Worm (Caenorhabditis elegans) whole organism, mixed stage, embryonic: ENCODE data around the gene C27A7.9.

ENCODE experiments used
- M03D4.4 ChIP-seq: sonication (generic microtip); optimal IDR thresholded peaks from 2 replicates; lab custom pipeline; 2017; ENCODE audit warnings: mild to moderate bottlenecking, missing genetic modification characterization, missing compliant biosample characterization
- bed-3 ChIP-seq: fragments of 200-800 bp; sonication (Bioruptor generic); optimal IDR thresholded peaks from 3 replicates; lab custom pipeline; 2018; ENCODE audit warnings: mild to moderate bottlenecking, missing genetic modification characterization, moderate library complexity, missing compliant biosample characterization
- blmp-1 ChIP-seq: fragments of 150-350 bp; optimal IDR thresholded peaks from 2 replicates; lab custom pipeline; 2014; ENCODE audit warnings: missing biosample characterization, missing genetic modification characterization
- ceh-39 ChIP-seq: fragments of 150-350 bp; optimal IDR thresholded peaks from 2 replicates; lab custom pipeline; 2014; ENCODE audit warnings: missing biosample characterization, missing genetic modification characterization
- ceh-43 ChIP-seq: fragments of 200-800 bp; sonication (Bioruptor generic); optimal IDR thresholded peaks from 2 replicates; lab custom pipeline; 2018; ENCODE audit warnings: mild to moderate bottlenecking, missing genetic modification characterization, moderate library complexity, missing compliant biosample characterization
- ceh-83 ChIP-seq: fragments of 200-800 bp; sonication (Bioruptor generic); optimal IDR thresholded peaks from 2 replicates; lab custom pipeline; 2018; ENCODE audit warnings: mild to moderate bottlenecking, missing genetic modification characterization, missing compliant biosample characterization
- ces-1 ChIP-seq: fragments of 150-350 bp; optimal IDR thresholded peaks from 2 replicates; lab custom pipeline; 2014; ENCODE audit warnings: missing biosample characterization, missing genetic modification reagents, missing genetic modification characterization
- cnd-1 ChIP-seq: fragments of 200-800 bp; sonication (Bioruptor generic); optimal IDR thresholded peaks from 2 replicates; lab custom pipeline; 2018; ENCODE audit warnings: mild to moderate bottlenecking, missing genetic modification characterization, missing compliant biosample characterization
- drap-1 ChIP-seq: fragments of 200-800 bp; sonication (Bioruptor generic); optimal IDR thresholded peaks from 3 replicates; lab custom pipeline; 2018; ENCODE audit warnings: mild to moderate bottlenecking, missing genetic modification characterization, missing compliant biosample characterization
- elt-1 ChIP-seq: sonication (generic microtip); optimal IDR thresholded peaks from 2 replicates; lab custom pipeline; 2017; ENCODE audit warnings: missing genetic modification characterization, mild to moderate bottlenecking, missing compliant biosample characterization, antibody characterized with exemption, moderate library complexity, borderline replicate concordance; ENCODE audit not compliant: insufficient read depth
- elt-3 ChIP-seq: fragments of 150-350 bp; optimal IDR thresholded peaks from 2 replicates; lab custom pipeline; 2014; ENCODE audit warnings: missing biosample characterization, missing genetic modification characterization
- flh-1 ChIP-seq: fragments of 200-800 bp; sonication (Bioruptor generic); optimal IDR thresholded peaks from 2 replicates; lab custom pipeline; 2018; ENCODE audit warnings: mild to moderate bottlenecking, missing genetic modification characterization, moderate library complexity, missing compliant biosample characterization
- ham-2 ChIP-seq: fragments of 200-800 bp; sonication (Bioruptor generic); optimal IDR thresholded peaks from 2 replicates; lab custom pipeline; 2018; ENCODE audit warnings: mild to moderate bottlenecking, missing genetic modification characterization, missing compliant biosample characterization
- hlh-1 ChIP-seq: fragments of 150-350 bp; optimal IDR thresholded peaks from 2 replicates; lab custom pipeline; 2014; ENCODE audit warnings: missing biosample characterization, missing genetic modification reagents, missing genetic modification characterization
- lin-13 ChIP-seq: fragments of 150-350 bp; optimal IDR thresholded peaks from 2 replicates; lab custom pipeline; 2014; ENCODE audit warnings: missing biosample characterization, missing genetic modification characterization
- lin-32 ChIP-seq: fragments of 200-800 bp; sonication (Bioruptor generic); optimal IDR thresholded peaks from 2 replicates; lab custom pipeline; 2018; ENCODE audit warnings: mild to moderate bottlenecking, missing genetic modification characterization, missing compliant biosample characterization
- lsy-2 ChIP-seq: fragments of 150-350 bp; optimal IDR thresholded peaks from 2 replicates; lab custom pipeline; 2014; ENCODE audit warnings: missing biosample characterization, missing genetic modification characterization
- mab-5 ChIP-seq: fragments of 150-350 bp; optimal IDR thresholded peaks from 2 replicates; lab custom pipeline; 2014; ENCODE audit warnings: missing biosample characterization, missing genetic modification characterization
- mep-1 ChIP-seq: fragments of 150-350 bp; optimal IDR thresholded peaks from 2 replicates; lab custom pipeline; 2017; ENCODE audit warnings: missing biosample characterization, missing genetic modification reagents, missing genetic modification characterization, inconsistent platforms
- mls-2 ChIP-seq: sonication (generic microtip); optimal IDR thresholded peaks from 2 replicates; lab custom pipeline; 2016; ENCODE audit warnings: mild to moderate bottlenecking, missing genetic modification characterization, moderate library complexity, missing compliant biosample characterization
- nhr-12 ChIP-seq: fragments of 150-350 bp; optimal IDR thresholded peaks from 2 replicates; lab custom pipeline; 2014; ENCODE audit warnings: missing biosample characterization, missing genetic modification characterization
- nhr-2 ChIP-seq: fragments of 150-350 bp; optimal IDR thresholded peaks from 2 replicates; lab custom pipeline; 2014; ENCODE audit warnings: missing biosample characterization, missing genetic modification characterization
- nhr-237 ChIP-seq: fragments of 150-350 bp; optimal IDR thresholded peaks from 2 replicates; lab custom pipeline; 2014; ENCODE audit warnings: missing biosample characterization, missing genetic modification characterization
- nhr-28 ChIP-seq: fragments of 150-350 bp; optimal IDR thresholded peaks from 2 replicates; lab custom pipeline; 2014; ENCODE audit warnings: missing biosample characterization, missing genetic modification characterization
- nhr-76 ChIP-seq: sonication (generic microtip); optimal IDR thresholded peaks from 2 replicates; lab custom pipeline; 2017; ENCODE audit warnings: missing biosample characterization, missing genetic modification characterization
- pha-4 ChIP-seq: fragments of 150-350 bp; optimal IDR thresholded peaks from 2 replicates; lab custom pipeline; 2018; ENCODE audit warnings: missing biosample characterization, missing genetic modification reagents, missing genetic modification characterization
- sem-2 ChIP-seq: fragments of 200-800 bp; sonication (Bioruptor generic); optimal IDR thresholded peaks from 2 replicates; lab custom pipeline; 2018; ENCODE audit warnings: mild to moderate bottlenecking, missing genetic modification characterization, missing compliant biosample characterization
- snpc-4 ChIP-seq: fragments of 150-350 bp; optimal IDR thresholded peaks from 2 replicates; lab custom pipeline; 2014; ENCODE audit warnings: missing biosample characterization, missing genetic modification characterization
- sptf-1 ChIP-seq: sonication (generic microtip); optimal IDR thresholded peaks from 2 replicates; lab custom pipeline; 2017; ENCODE audit warnings: mild to moderate bottlenecking, missing genetic modification characterization, moderate library complexity, missing compliant biosample characterization
- tbx-8 ChIP-seq: fragments of 200-800 bp; sonication (Bioruptor generic); optimal IDR thresholded peaks from 2 replicates; lab custom pipeline; 2018; ENCODE audit warnings: mild to moderate bottlenecking, missing genetic modification characterization, moderate library complexity, missing compliant biosample characterization
- unc-120 ChIP-seq: sonication (generic microtip); optimal IDR thresholded peaks from 2 replicates; lab custom pipeline; 2017; ENCODE audit warnings: missing genetic modification characterization, missing compliant biosample characterization; ENCODE audit not compliant: poor library complexity, severe bottlenecking
- unc-39 ChIP-seq: fragments of 150-350 bp; optimal IDR thresholded peaks from 2 replicates; lab custom pipeline; 2014; ENCODE audit warnings: missing biosample characterization, missing genetic modification characterization
- unc-62 ChIP-seq: fragments of 150-350 bp; optimal IDR thresholded peaks from 2 replicates; lab custom pipeline; 2014; ENCODE audit warnings: missing biosample characterization, missing genetic modification reagents, missing genetic modification characterization
- zip-8 ChIP-seq: fragments of 150-350 bp; optimal IDR thresholded peaks from 2 replicates; lab custom pipeline; 2014; ENCODE audit warnings: missing biosample characterization, missing genetic modification characterization
- ztf-11 ChIP-seq: fragments of 150-350 bp; optimal IDR thresholded peaks from 2 replicates; lab custom pipeline; 2014; ENCODE audit warnings: missing biosample characterization, missing genetic modification characterization

C27A7.9 gene

DNA sequence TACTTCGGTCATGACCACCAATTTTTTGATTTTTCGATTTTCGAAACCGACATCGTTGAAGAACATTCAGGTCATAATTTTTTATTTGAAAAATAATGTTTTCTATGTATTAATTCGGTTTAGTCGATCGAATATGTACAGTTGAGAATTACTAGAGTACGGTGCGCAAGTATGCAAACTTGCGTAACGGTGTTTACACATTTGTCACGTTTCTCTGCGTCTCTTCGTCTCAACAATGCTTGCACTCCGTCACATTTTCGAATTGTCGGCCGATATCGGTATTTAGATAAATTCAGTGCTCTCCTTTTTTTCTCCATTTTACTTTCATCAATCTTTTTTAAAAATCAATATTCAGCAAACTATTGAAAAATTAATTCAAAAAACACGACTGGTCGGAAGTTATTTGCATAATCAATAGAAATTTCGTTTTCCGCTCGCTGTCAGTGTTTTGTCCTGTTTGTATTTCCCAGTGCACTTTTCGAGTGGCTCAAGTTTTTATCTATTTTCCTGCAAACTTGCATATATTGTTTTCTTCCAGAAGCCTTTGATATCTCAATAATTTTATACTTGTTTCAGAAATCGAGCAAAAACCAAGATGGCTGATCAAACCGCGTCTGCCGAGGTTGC is 36.6 kb upstream of the C27A7.9 start, which contains the start of gene dpy-30:
TSS of gene dpy-30 (plus strand) at position 577 of the 627 bp plus-strand sequence.
- no peak for TF ChIP-seq flh-1 (GFP tag; lab: Kevin White, UChicago)
- no peak for TF ChIP-seq sem-2 (GFP tag; lab: Kevin White, UChicago)
- TF ChIP-seq sptf-1 (tag; lab: Kevin White, UChicago) = no peak
- no peak for TF ChIP-seq nhr-12 (tag; lab: Kevin White, UChicago)
- TF ChIP-seq ceh-83 (GFP tag; lab: Kevin White, UChicago) = no peak
- no peak for TF ChIP-seq elt-3 (tag; lab: Kevin White, UChicago)
- TF ChIP-seq drap-1 = no peak
- TF ChIP-seq lin-13 (tag; lab: Kevin White, UChicago) = peak; percentile 52
- TF ChIP-seq cnd-1 (tag; lab: Kevin White, UChicago) = no peak
- no peak for TF ChIP-seq ceh-43 (GFP tag; lab: Kevin White, UChicago)
- TF ChIP-seq nhr-76 = no peak
- TF ChIP-seq ceh-39 (tag; lab: Kevin White, UChicago) = peak; percentile 74
- TF ChIP-seq ham-2 (GFP tag; lab: Kevin White, UChicago) = no peak
- no peak for TF ChIP-seq bed-3 (GFP tag; lab: Kevin White, UChicago)
- no peak for TF ChIP-seq snpc-4 (tag; lab: Kevin White, UChicago)
- TF ChIP-seq hlh-1 (tag; lab: Kevin White, UChicago) = no peak
- no peak for TF ChIP-seq mls-2 (tag; lab: Kevin White, UChicago)
- no peak for TF ChIP-seq nhr-28
- TF ChIP-seq lsy-2 (tag; lab: Kevin White, UChicago) = peak; percentile 95
- peak; percentile 42 for TF ChIP-seq mep-1
- TF ChIP-seq nhr-2 (tag; lab: Kevin White, UChicago) = no peak
- TF ChIP-seq elt-1 (tag; lab: Kevin White, UChicago) = no peak
- TF ChIP-seq tbx-8 (GFP tag; lab: Kevin White, UChicago) = no peak
- no peak for TF ChIP-seq M03D4.4 (tag; lab: Kevin White, UChicago)
- no peak for TF ChIP-seq unc-62 (GFP tag; lab: Kevin White, UChicago)
- TF ChIP-seq pha-4 (tag; lab: Kevin White, UChicago) = peak; percentile 89
- TF ChIP-seq mab-5 (tag; lab: Kevin White, UChicago) = no peak
- no peak for TF ChIP-seq zip-8 (tag; lab: Kevin White, UChicago)
- peak; percentile 35 for TF ChIP-seq nhr-237 (tag; lab: Kevin White, UChicago)
- no peak for TF ChIP-seq ztf-11 (tag; lab: Kevin White, UChicago)
- no peak for TF ChIP-seq unc-120 (tag; lab: Kevin White, UChicago)
- no peak for TF ChIP-seq blmp-1 (tag; lab: Kevin White, UChicago)
- peak; percentile 55 for TF ChIP-seq ces-1 (GFP tag; lab: Kevin White, UChicago)
- TF ChIP-seq lin-32 (GFP tag; lab: Kevin White, UChicago) = no peak
- no peak for TF ChIP-seq unc-39 (tag; lab: Kevin White, UChicago)

DNA sequence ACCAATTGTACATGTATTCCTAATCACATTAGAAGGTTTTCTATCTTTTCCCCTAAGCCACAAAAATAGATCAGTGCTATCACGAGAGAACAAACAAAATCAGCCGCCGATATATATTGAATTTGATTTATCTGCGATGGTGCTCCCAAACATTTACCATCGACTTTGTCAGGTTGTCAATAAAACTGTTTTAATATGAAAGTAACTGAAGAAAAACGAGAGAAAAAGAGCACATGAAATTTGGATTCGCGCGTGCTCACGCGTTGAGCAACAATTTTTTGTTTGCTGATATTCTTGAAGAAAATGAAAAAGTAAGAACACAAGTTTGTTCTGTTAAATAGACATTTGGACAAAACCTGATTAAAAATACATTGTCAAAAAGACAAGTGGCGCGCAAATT is 34.4 kb upstream of the C27A7.9 start:
- no peak for TF ChIP-seq ceh-43 (GFP tag; lab: Kevin White, UChicago)
- TF ChIP-seq snpc-4 (tag; lab: Kevin White, UChicago) = no peak
- TF ChIP-seq M03D4.4 (tag; lab: Kevin White, UChicago) = no peak
- TF ChIP-seq unc-120 (tag; lab: Kevin White, UChicago) = no peak
- TF ChIP-seq blmp-1 (tag; lab: Kevin White, UChicago) = no peak
- no peak for TF ChIP-seq ces-1 (GFP tag; lab: Kevin White, UChicago)
- no peak for TF ChIP-seq nhr-12 (tag; lab: Kevin White, UChicago)

DNA sequence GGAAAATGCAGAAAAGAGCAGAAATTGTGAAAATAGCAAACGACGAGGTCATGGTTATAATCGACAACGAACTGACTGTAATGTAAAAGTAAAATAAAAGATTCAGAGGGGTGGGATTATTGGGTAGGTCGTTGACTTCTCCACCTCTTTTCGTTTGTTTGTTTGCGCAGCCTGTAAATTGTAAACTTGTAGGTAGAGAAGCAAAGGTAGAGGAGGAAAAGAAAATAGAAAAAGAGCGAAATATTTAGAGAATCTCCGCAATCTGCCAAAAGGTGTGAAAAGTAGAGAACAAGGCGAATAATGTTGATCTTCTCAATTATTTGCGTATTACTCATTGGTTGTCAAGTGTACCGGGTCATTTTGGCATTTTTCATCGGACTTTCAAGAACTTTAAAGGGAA is 32.9 kb upstream of the C27A7.9 start, which contains the start of gene ZK863.8:
TSS of gene ZK863.8 (minus strand) at position 173 of the 400 bp plus-strand sequence.
- TF ChIP-seq flh-1 (GFP tag; lab: Kevin White, UChicago) = no peak
- no peak for TF ChIP-seq bed-3 (GFP tag; lab: Kevin White, UChicago)
- TF ChIP-seq elt-3 (tag; lab: Kevin White, UChicago) = no peak
- TF ChIP-seq unc-120 (tag; lab: Kevin White, UChicago) = no peak
- TF ChIP-seq sptf-1 (tag; lab: Kevin White, UChicago) = no peak
- TF ChIP-seq sem-2 (GFP tag; lab: Kevin White, UChicago) = no peak
- TF ChIP-seq ceh-39 (tag; lab: Kevin White, UChicago) = no peak
- no peak for TF ChIP-seq hlh-1 (tag; lab: Kevin White, UChicago)
- TF ChIP-seq ceh-83 (GFP tag; lab: Kevin White, UChicago) = no peak
- TF ChIP-seq nhr-2 (tag; lab: Kevin White, UChicago) = no peak
- no peak for TF ChIP-seq elt-1 (tag; lab: Kevin White, UChicago)
- no peak for TF ChIP-seq mep-1
- TF ChIP-seq snpc-4 (tag; lab: Kevin White, UChicago) = no peak
- no peak for TF ChIP-seq nhr-237 (tag; lab: Kevin White, UChicago)
- TF ChIP-seq nhr-12 (tag; lab: Kevin White, UChicago) = no peak
- TF ChIP-seq zip-8 (tag; lab: Kevin White, UChicago) = no peak
- TF ChIP-seq cnd-1 (tag; lab: Kevin White, UChicago) = no peak
- no peak for TF ChIP-seq M03D4.4 (tag; lab: Kevin White, UChicago)
